Fruit fly (Drosophila melanogaster): Measurements from ENCODE around the gene CG32641.

Gene CG32641

DNA sequence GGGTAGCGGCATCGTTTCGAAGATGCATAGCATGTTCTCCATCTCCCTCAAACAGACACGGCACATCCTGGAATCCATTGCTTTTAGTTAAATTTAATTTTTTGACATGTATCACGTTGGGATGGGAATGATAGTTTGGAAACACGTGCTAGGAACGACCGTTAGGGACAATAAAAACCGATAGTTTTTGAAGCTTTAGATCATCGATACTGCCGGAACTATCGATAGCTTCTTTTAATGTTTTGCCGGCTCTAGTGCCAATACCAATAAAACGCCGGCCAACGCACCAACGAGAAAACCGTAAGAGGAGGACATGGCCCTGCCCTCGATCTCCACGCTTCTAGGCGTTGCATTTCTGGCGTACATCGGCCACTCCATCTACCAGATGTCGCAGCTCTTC, 29.5 kb upstream of the CG32641 start, which contains the start of the genes CG4318 and CG4332:
TSS of gene CG4318 (minus strand) at position 142 of the 400 bp plus-strand sequence.
TSS of gene CG4332 (plus strand) at position 256 of the 400 bp plus-strand sequence.
- TF ChIP-seq CG10565 (GFP tag; optimal IDR thresholded peaks at IDR 0.05) (no peak), CG12071 (GFP tag; optimal IDR thresholded peaks at IDR 0.05) (no peak), E2f1 (GFP tag; IDR thresholded peaks at IDR 0.05) (no peak), CG8944 (GFP tag; optimal IDR thresholded peaks at IDR 0.05) (no peak), Scr (GFP tag; IDR thresholded peaks at IDR 0.05; ENCODE audit: partially characterized antibody) (peak; percentile 87), pzg (GFP tag; optimal IDR thresholded peaks at IDR 0.05) (peak; percentile 53), Atf-2 (GFP tag; optimal IDR thresholded peaks at IDR 0.05) (no peak), usp (GFP tag; optimal IDR thresholded peaks at IDR 0.05) (no peak), Gug (GFP tag; IDR thresholded peaks at IDR 0.05) (no peak), mld (GFP tag; IDR thresholded peaks at IDR 0.05; ENCODE audit: partially characterized antibody) (peak; percentile 83), CG16863 (GFP tag; optimal IDR thresholded peaks at IDR 0.05) (no peak), chinmo (GFP tag; IDR thresholded peaks at IDR 0.05; ENCODE audit: partially characterized antibody) (peak; percentile 85; the same call in 1 of the 4 replicates), CG5953 (GFP tag; IDR thresholded peaks at IDR 0.05) (no peak), cwo (GFP tag; optimal IDR thresholded peaks at IDR 0.05) (peak; percentile 19), HHEX (GFP tag; optimal IDR thresholded peaks at IDR 0.05) (no peak), CG9797 (GFP tag; optimal IDR thresholded peaks at IDR 0.05) (no peak), CG3281 (GFP tag; optimal IDR thresholded peaks at IDR 0.05) (no peak), Pdp1 (GFP tag; optimal IDR thresholded peaks at IDR 0.05) (no peak), CG4617 (GFP tag; optimal IDR thresholded peaks at IDR 0.05; ENCODE audit: borderline replicate concordance) (peak; percentile 2), vnd (GFP tag; IDR thresholded peaks at IDR 0.05; ENCODE audit: partially characterized antibody) (peak; percentile 74), pnt (GFP tag; optimal IDR thresholded peaks at IDR 0.05) (no peak), NfI (GFP tag; optimal IDR thresholded peaks at IDR 0.05) (no peak), CG9876 (GFP tag; optimal IDR thresholded peaks at IDR 0.05) (no peak), Xrp1 (GFP tag; IDR thresholded peaks at IDR 0.05) (no peak), CHES-1-like (GFP tag; optimal IDR thresholded peaks at IDR 0.05) (no peak), Hmr (GFP tag; optimal IDR thresholded peaks at IDR 0.05) (no peak), lmd (GFP tag; IDR thresholded peaks at IDR 0.05) (no peak), cas (GFP tag; IDR thresholded peaks at IDR 0.05) (no peak), CG3065 (GFP tag; optimal IDR thresholded peaks at IDR 0.05) (no peak), peb (GFP tag; IDR thresholded peaks at IDR 0.05) (no peak), BEAF-32 (GFP tag; optimal IDR thresholded peaks at IDR 0.05) (peak; percentile 79), psq (GFP tag; optimal IDR thresholded peaks at IDR 0.05) (no peak), hbn (GFP tag; IDR thresholded peaks at IDR 0.05; ENCODE audit: partially characterized antibody) (peak; percentile 82), Oaz (GFP tag; IDR thresholded peaks at IDR 0.05) (no peak), tin (GFP tag; optimal IDR thresholded peaks at IDR 0.05) (no peak), Dbx (GFP tag; IDR thresholded peaks at IDR 0.05) (0 out of 3 replicates have a peak, but pooled peaks have one; percentile 7), Ada2b (GFP tag; IDR thresholded peaks at IDR 0.05) (no peak), CG18619 (GFP tag; optimal IDR thresholded peaks at IDR 0.05) (no peak), MESR4 (GFP tag; optimal IDR thresholded peaks at IDR 0.05) (peak; percentile 48), CG14860 (GFP tag; IDR thresholded peaks at IDR 0.05; ENCODE audit: partially characterized antibody) (peak; percentile 75), inv (GFP tag; IDR thresholded peaks at IDR 0.05; ENCODE audit: partially characterized antibody) (peak; percentile 79), prd (optimal IDR thresholded peaks at IDR 0.05) (no peak), prd (GFP tag; IDR thresholded peaks at IDR 0.05) (no peak), CG42726 (GFP tag; IDR thresholded peaks at IDR 0.05; ENCODE audit: partially characterized antibody) (peak; percentile 84), org-1 (GFP tag; optimal IDR thresholded peaks at IDR 0.05) (no peak), tap (tag; optimal IDR thresholded peaks at IDR 0.05) (no peak), hb (GFP tag; IDR thresholded peaks at IDR 0.05; ENCODE audit: partially characterized antibody) (peak; percentile 74), MBD-R2 (GFP tag; IDR thresholded peaks at IDR 0.05) (peak; percentile 87), CG6683 (GFP tag; optimal IDR thresholded peaks at IDR 0.05) (no peak), ssp (GFP tag; IDR thresholded peaks at IDR 0.05) (no peak), shn (GFP tag; optimal IDR thresholded peaks at IDR 0.05) (no peak)

All from whole organism, embryonic.